Fruit fly (Drosophila melanogaster): ENCODE data around the gene HP6.

HP6 gene

DNA sequence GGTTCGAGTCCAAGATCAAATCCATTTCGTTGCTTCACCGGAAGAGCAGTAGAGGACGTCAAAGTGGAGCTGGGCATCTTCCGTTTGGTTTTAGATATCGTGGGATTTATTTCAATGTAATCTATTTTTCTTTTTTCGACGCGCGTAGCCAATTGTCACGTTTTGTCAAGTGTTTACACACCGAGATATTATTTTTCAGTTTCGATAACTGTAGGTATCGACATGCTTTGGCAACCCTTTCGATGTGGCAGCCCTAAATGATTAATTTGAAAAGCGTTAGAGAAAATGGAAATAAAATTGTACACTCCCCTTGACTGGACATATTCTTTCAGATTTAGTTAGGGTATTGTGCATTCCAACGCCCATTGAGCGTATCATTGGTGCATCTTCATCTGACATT is at the start of gene HP6:
Gene HP6, minus strand, starts transcription at position 192 of the 400 bp plus-strand sequence.
- TF ChIP-seq Rx (GFP tag; IDR thresholded peaks at IDR 0.05) (no peak), stwl (tag; optimal IDR thresholded peaks at IDR 0.05) (peak; percentile 38), CG14710 (tag; optimal IDR thresholded peaks at IDR 0.05) (peak; percentile 90)

DNA sequence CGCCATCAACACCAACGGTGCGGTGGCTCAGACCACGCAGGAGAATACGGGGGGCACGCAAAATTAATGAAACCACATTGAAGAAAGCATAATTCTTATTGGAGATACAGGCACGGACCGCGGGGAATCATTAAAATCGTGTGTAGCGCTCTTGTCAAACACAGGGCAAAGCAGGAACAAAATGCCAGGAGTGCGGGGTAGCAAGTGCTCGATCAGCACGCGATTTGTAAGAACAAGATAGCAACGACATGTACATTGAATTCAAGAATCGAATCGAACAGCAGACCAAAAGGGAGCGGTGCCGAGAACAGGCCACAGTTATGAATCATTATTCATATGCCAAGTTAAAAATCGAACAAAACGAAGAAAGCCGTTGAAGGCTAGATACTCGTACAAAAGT is 49.0 kb upstream of the HP6 start:
- TF ChIP-seq D19B (GFP tag; optimal IDR thresholded peaks at IDR 0.05), result peak; percentile 6
- no peak for TF ChIP-seq PHDP (tag; optimal IDR thresholded peaks at IDR 0.05)
- no peak for TF ChIP-seq fru (optimal IDR thresholded peaks at IDR 0.05)
- TF ChIP-seq Ets65A (GFP tag), result peak; percentile 64

dm6 chr2L:4621926-4622325 is 43.9 kb upstream of the HP6 start:
- TF ChIP-seq Xrp1 (GFP tag; IDR thresholded peaks at IDR 0.05) (no peak), Dek (tag; optimal IDR thresholded peaks at IDR 0.05) (no peak), Drgx (GFP tag; IDR thresholded peaks at IDR 0.05) (peak; percentile 39; the same call in 1 of the 2 replicates)

dm6 chr2L:4619172-4619571 is 41.2 kb upstream of the HP6 start:
- peak; percentile 72 for TF ChIP-seq Drgx (GFP tag; IDR thresholded peaks at IDR 0.05)
- TF ChIP-seq CG17912 (GFP tag; optimal IDR thresholded peaks at IDR 0.05), result no peak
- TF ChIP-seq CG34422 (GFP tag; IDR thresholded peaks at IDR 0.05), result no peak
- no peak for TF ChIP-seq CoRest (tag; optimal IDR thresholded peaks at IDR 0.05)
- TF ChIP-seq CG9817 (tag; optimal IDR thresholded peaks at IDR 0.05), result no peak
- TF ChIP-seq CG31441 (GFP tag; IDR thresholded peaks at IDR 0.05), result no peak
- no peak for TF ChIP-seq CG33557 (GFP tag; optimal IDR thresholded peaks at IDR 0.05)
- TF ChIP-seq az2 (GFP tag; optimal IDR thresholded peaks at IDR 0.05), result no peak
- TF ChIP-seq fru (optimal IDR thresholded peaks at IDR 0.05), result no peak
- no peak for TF ChIP-seq CG10366 (GFP tag; IDR thresholded peaks at IDR 0.05)
- TF ChIP-seq Aef1 (GFP tag; IDR thresholded peaks at IDR 0.05), result no peak
- no peak for TF ChIP-seq Bgb (GFP tag; IDR thresholded peaks at IDR 0.05; ENCODE audit: partially characterized antibody)
- TF ChIP-seq ab (GFP tag; optimal IDR thresholded peaks at IDR 0.05), result no peak
- no peak for TF ChIP-seq hkb (optimal IDR thresholded peaks at IDR 0.05)
- TF ChIP-seq hkb (GFP tag; IDR thresholded peaks at IDR 0.05), result no peak
- 0 out of 2 replicates have a peak, but pooled peaks have one; percentile 33 for TF ChIP-seq CG10959 (GFP tag; IDR thresholded peaks at IDR 0.05)
- no peak for TF ChIP-seq gro (GFP tag; optimal IDR thresholded peaks at IDR 0.05)
- no peak for TF ChIP-seq CG17328 (GFP tag; IDR thresholded peaks at IDR 0.05)
- TF ChIP-seq CG11560 (tag; IDR thresholded peaks at IDR 0.05), result no peak
- no peak for TF ChIP-seq Nf-YC (tag; optimal IDR thresholded peaks at IDR 0.05)
- TF ChIP-seq ato (GFP tag; IDR thresholded peaks at IDR 0.05; ENCODE audit: partially characterized antibody), result no peak
- no peak for TF ChIP-seq slp2 (GFP tag; optimal IDR thresholded peaks at IDR 0.05)
- TF ChIP-seq Doc2 (GFP tag; IDR thresholded peaks at IDR 0.05), result no peak
- TF ChIP-seq amos (GFP tag; IDR thresholded peaks at IDR 0.05; ENCODE audit: partially characterized antibody), result no peak
- TF ChIP-seq sens (GFP tag), result peak; percentile 57
- peak; percentile 47 for TF ChIP-seq zen (tag; optimal IDR thresholded peaks at IDR 0.05)
- no peak for TF ChIP-seq CG15073 (GFP tag; optimal IDR thresholded peaks at IDR 0.05)
- no peak for TF ChIP-seq unpg (GFP tag; optimal IDR thresholded peaks at IDR 0.05)
- no peak for TF ChIP-seq tup (GFP tag; optimal IDR thresholded peaks at IDR 0.05)
- peak; percentile 6; the same call in 1 of the 2 replicates for TF ChIP-seq dan (GFP tag; IDR thresholded peaks at IDR 0.05)
- TF ChIP-seq stc (GFP tag; IDR thresholded peaks at IDR 0.05), result no peak
- peak; percentile 14 for TF ChIP-seq dmrt11E (tag; optimal IDR thresholded peaks at IDR 0.05)
- no peak for TF ChIP-seq BtbVII (GFP tag; optimal IDR thresholded peaks at IDR 0.05)
- no peak for TF ChIP-seq CG4820 (GFP tag; optimal IDR thresholded peaks at IDR 0.05)
- TF ChIP-seq Blimp-1 (GFP tag; optimal IDR thresholded peaks at IDR 0.05), result peak; percentile 11
- no peak for TF ChIP-seq ro (GFP tag; IDR thresholded peaks at IDR 0.05)
- TF ChIP-seq sr (GFP tag; IDR thresholded peaks at IDR 0.05), result no peak
- no peak for TF ChIP-seq CG12391 (tag; optimal IDR thresholded peaks at IDR 0.05)
- no peak for TF ChIP-seq CG12104 (GFP tag; optimal IDR thresholded peaks at IDR 0.05)
